Worm (Caenorhabditis elegans) whole organism, L2 larva: ENCODE data around the gene srh-2.

ENCODE experiments used
- F13H6.1 ChIP-seq: sonication (generic microtip); optimal IDR thresholded peaks from 2 replicates; lab custom pipeline; 2016; ENCODE audit warnings: missing genetic modification characterization, missing compliant biosample characterization
- R02D3.7 ChIP-seq: fragments of 150-350 bp; optimal IDR thresholded peaks from 2 replicates; lab custom pipeline; 2014; ENCODE audit warnings: missing biosample characterization, missing genetic modification characterization
- Y55F3AM.14 ChIP-seq: fragments of 200-800 bp; sonication (Bioruptor generic); optimal IDR thresholded peaks from 2 replicates; lab custom pipeline; 2018; ENCODE audit warnings: mild to moderate bottlenecking, missing genetic modification characterization, missing compliant biosample characterization
- aly-2 ChIP-seq: fragments of 150-350 bp; optimal IDR thresholded peaks from 2 replicates; lab custom pipeline; 2014; ENCODE audit warnings: missing biosample characterization, missing genetic modification characterization
- blmp-1 ChIP-seq: sonication (generic microtip); optimal IDR thresholded peaks from 2 replicates; lab custom pipeline; 2017; ENCODE audit warnings: missing genetic modification characterization, mild to moderate bottlenecking, missing compliant biosample characterization, antibody characterized with exemption, moderate library complexity; ENCODE audit not compliant: insufficient read depth
- ceh-16 ChIP-seq: fragments of 150-350 bp; optimal IDR thresholded peaks from 2 replicates; lab custom pipeline; 2014; ENCODE audit warnings: missing biosample characterization, missing genetic modification characterization
- ceh-82 ChIP-seq: fragments of 150-350 bp; optimal IDR thresholded peaks from 2 replicates; lab custom pipeline; 2014; ENCODE audit warnings: missing biosample characterization, missing genetic modification characterization
- crh-2 ChIP-seq: sonication (generic microtip); optimal IDR thresholded peaks from 2 replicates; lab custom pipeline; 2017; ENCODE audit warnings: missing biosample characterization, missing genetic modification characterization
- dmd-4 ChIP-seq: sonication (generic microtip); optimal IDR thresholded peaks from 2 replicates; lab custom pipeline; 2017; ENCODE audit warnings: missing biosample characterization, missing genetic modification characterization
- elt-1 ChIP-seq: fragments of 150-350 bp; optimal IDR thresholded peaks from 2 replicates; lab custom pipeline; 2014; ENCODE audit warnings: missing biosample characterization, missing genetic modification characterization
- elt-3 ChIP-seq: sonication (generic microtip); optimal IDR thresholded peaks from 2 replicates; lab custom pipeline; 2017; ENCODE audit warnings: missing biosample characterization, missing genetic modification characterization
- fos-1 ChIP-seq: fragments of 150-350 bp; optimal IDR thresholded peaks from 2 replicates; lab custom pipeline; 2014; ENCODE audit warnings: missing biosample characterization, missing genetic modification characterization
- lin-11 ChIP-seq: fragments of 150-350 bp; sonication (generic microtip); optimal IDR thresholded peaks from 2 replicates; lab custom pipeline; 2014; ENCODE audit warnings: missing biosample characterization, missing genetic modification characterization, inconsistent platforms, mixed read lengths
- lin-13 ChIP-seq: fragments of 150-350 bp; optimal IDR thresholded peaks from 2 replicates; lab custom pipeline; 2014; ENCODE audit warnings: missing biosample characterization, missing genetic modification reagents, missing genetic modification characterization
- lin-39 ChIP-seq: fragments of 150-350 bp; optimal IDR thresholded peaks from 2 replicates; lab custom pipeline; 2014; ENCODE audit warnings: missing biosample characterization, missing genetic modification reagents, missing genetic modification characterization
- lsy-2 ChIP-seq, 2 experiments: fragments of 150-350 bp in 1 of 2; sonication (generic microtip) in 1 of 2; optimal IDR thresholded peaks; 2 replicates each; lab custom pipeline; 2014 to 2017; ENCODE audit warnings: missing biosample characterization in 2 of 2, missing genetic modification characterization in 2 of 2
- mbf-1 ChIP-seq: sonication (generic microtip); optimal IDR thresholded peaks from 2 replicates; lab custom pipeline; 2017; ENCODE audit warnings: missing biosample characterization, missing genetic modification characterization
- nhr-11 ChIP-seq: fragments of 150-350 bp; optimal IDR thresholded peaks from 2 replicates; lab custom pipeline; 2014; ENCODE audit warnings: missing biosample characterization, missing genetic modification characterization
- nhr-12 ChIP-seq: fragments of 150-350 bp; optimal IDR thresholded peaks from 2 replicates; lab custom pipeline; 2014; ENCODE audit warnings: missing biosample characterization, missing genetic modification characterization
- nhr-129 ChIP-seq: fragments of 150-350 bp; optimal IDR thresholded peaks from 2 replicates; lab custom pipeline; 2014; ENCODE audit warnings: missing biosample characterization, missing genetic modification characterization
- nhr-21 ChIP-seq: fragments of 150-350 bp; optimal IDR thresholded peaks from 2 replicates; lab custom pipeline; 2014; ENCODE audit warnings: missing biosample characterization, missing genetic modification characterization
- nhr-23 ChIP-seq: fragments of 150-350 bp; optimal IDR thresholded peaks from 2 replicates; lab custom pipeline; 2014; ENCODE audit warnings: missing biosample characterization, missing genetic modification reagents, missing genetic modification characterization
- nhr-237 ChIP-seq: fragments of 150-350 bp; optimal IDR thresholded peaks from 2 replicates; lab custom pipeline; 2014; ENCODE audit warnings: missing biosample characterization, missing genetic modification characterization
- nhr-6 ChIP-seq: fragments of 150-350 bp; optimal IDR thresholded peaks from 2 replicates; lab custom pipeline; 2014; ENCODE audit warnings: missing biosample characterization, missing genetic modification characterization
- nhr-77 ChIP-seq: fragments of 150-350 bp; optimal IDR thresholded peaks from 2 replicates; lab custom pipeline; 2014; ENCODE audit warnings: missing biosample characterization, missing genetic modification characterization
- skn-1 ChIP-seq: sonication (generic microtip); optimal IDR thresholded peaks from 2 replicates; lab custom pipeline; 2017; ENCODE audit warnings: missing biosample characterization, missing genetic modification characterization
- sma-3 ChIP-seq: sonication (generic microtip); optimal IDR thresholded peaks from 2 replicates; lab custom pipeline; 2016; ENCODE audit warnings: missing genetic modification reagents, missing genetic modification characterization, missing compliant biosample characterization
- sma-9 ChIP-seq, 2 experiments: fragments of 150-350 bp in 1 of 2; sonication (generic microtip) in 1 of 2; optimal IDR thresholded peaks; 2 replicates each; lab custom pipeline; 2014 to 2016; ENCODE audit warnings: missing genetic modification characterization in 2 of 2, mild to moderate bottlenecking in 1 of 2, missing biosample characterization in 1 of 2, missing compliant biosample characterization in 1 of 2, missing genetic modification reagents in 1 of 2, moderate library complexity in 1 of 2
- snpc-4 ChIP-seq: fragments of 150-350 bp; optimal IDR thresholded peaks from 2 replicates; lab custom pipeline; 2014; ENCODE audit warnings: missing biosample characterization, missing genetic modification characterization
- unc-55 ChIP-seq: fragments of 150-350 bp; sonication (generic microtip); optimal IDR thresholded peaks from 3 replicates; lab custom pipeline; 2014; ENCODE audit warnings: missing biosample characterization, missing genetic modification reagents, missing genetic modification characterization
- unc-62 ChIP-seq: fragments of 150-350 bp; optimal IDR thresholded peaks from 2 replicates; lab custom pipeline; 2014; ENCODE audit warnings: missing biosample characterization, missing genetic modification reagents, missing genetic modification characterization
- zag-1 ChIP-seq: fragments of 150-350 bp; optimal IDR thresholded peaks from 2 replicates; lab custom pipeline; 2014; ENCODE audit warnings: missing biosample characterization, missing genetic modification characterization
- ztf-1 ChIP-seq: fragments of 200-800 bp; sonication (Bioruptor generic); conservative IDR thresholded peaks from 2 replicates; pipeline ENCODE4 v1.3.6; 2022; ENCODE audit warnings: missing genetic modification characterization, missing compliant biosample characterization
- ztf-11 ChIP-seq: sonication (generic microtip); optimal IDR thresholded peaks from 2 replicates; lab custom pipeline; 2017; ENCODE audit warnings: missing biosample characterization, missing genetic modification characterization

The srh-2 gene

DNA sequence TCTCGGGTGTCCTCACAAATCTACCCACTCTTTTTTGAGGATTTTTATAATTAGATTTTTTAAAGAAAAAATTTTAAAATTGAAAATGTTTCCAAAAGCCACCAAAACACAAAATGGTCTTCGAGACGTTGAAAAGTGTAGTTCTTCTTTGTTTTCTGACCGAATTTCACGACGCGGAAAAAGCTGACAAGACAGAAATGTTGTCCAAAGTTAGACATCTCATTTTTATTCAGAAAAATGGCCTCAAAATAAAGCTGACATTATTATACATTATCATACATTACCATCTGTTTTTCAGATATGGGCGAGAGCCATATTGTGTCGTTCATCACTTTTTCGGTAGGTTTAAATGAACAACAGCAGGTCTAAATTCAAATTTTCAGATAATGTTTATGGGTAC, 48.4 kb upstream of the srh-2 start, which contains the start of gene srx-22:
Gene srx-22, plus strand, starts transcription at position 301 of the 400 bp plus-strand sequence.
- TF ChIP-seq snpc-4 (tag; lab: Kevin White, UChicago) = no peak
- TF ChIP-seq lin-11 (tag; lab: Kevin White, UChicago) = no peak
- no peak for TF ChIP-seq dmd-4 (tag; lab: Kevin White, UChicago)
- no peak for TF ChIP-seq ztf-1 (GFP tag; lab: Robert Waterston, UW)
- TF ChIP-seq lin-13 (GFP tag; lab: Kevin White, UChicago) = no peak
- TF ChIP-seq elt-1 (tag; lab: Kevin White, UChicago) = no peak
- TF ChIP-seq nhr-21 (tag; lab: Kevin White, UChicago) = no peak
- no peak for TF ChIP-seq lsy-2 (tag; optimal IDR thresholded peaks at IDR 0.05; lab: Kevin White, UChicago)
- no peak for TF ChIP-seq aly-2 (tag; lab: Kevin White, UChicago)
- no peak for TF ChIP-seq nhr-129 (tag; lab: Kevin White, UChicago)
- TF ChIP-seq ztf-11 = no peak
- no peak for TF ChIP-seq lin-39 (tag; lab: Kevin White, UChicago)
- no peak for TF ChIP-seq ceh-16
- TF ChIP-seq elt-3 = no peak
- no peak for TF ChIP-seq fos-1 (tag; lab: Kevin White, UChicago)

DNA sequence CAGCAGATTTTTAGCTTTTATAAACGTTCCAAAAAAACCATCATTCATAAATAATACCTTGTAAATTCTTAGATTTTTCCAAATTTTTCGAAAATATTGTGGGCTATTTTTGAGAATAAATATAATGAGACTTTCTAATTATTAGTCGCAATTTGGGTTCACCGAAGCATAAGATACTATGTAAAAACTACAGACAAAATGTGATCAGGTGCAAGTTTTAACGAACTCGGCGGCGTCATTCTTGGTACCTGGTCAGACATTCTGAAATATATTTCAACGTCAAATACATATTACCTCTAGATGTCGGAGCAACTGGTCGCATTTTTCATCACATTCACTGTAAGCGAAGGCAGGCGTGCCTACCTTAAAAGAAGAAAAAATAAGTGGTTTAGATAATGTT, 46.1 kb upstream of the srh-2 start, which contains the start of gene srx-23:
Gene srx-23, plus strand, starts transcription at position 301 of the 400 bp plus-strand sequence.
- no peak for TF ChIP-seq nhr-12 (tag; lab: Kevin White, UChicago)

DNA sequence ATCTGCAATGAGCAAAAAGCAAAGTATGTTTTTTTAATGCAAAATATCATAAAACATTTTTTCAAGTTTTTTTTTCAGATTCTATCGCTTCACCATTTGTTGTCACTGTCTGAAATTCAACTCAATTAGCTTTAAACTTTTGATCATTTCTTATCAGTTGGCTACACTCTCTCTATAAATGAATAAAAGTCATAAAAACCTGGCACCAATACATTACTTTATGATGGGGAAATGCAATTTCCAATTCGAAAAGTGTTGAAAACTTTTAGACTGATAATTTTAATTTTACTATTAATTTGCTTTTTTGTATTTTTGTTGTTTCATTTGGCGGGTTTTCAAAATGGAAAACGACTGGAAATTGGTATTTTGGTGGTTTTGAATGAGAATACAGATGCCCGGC, 44.2 kb upstream of the srh-2 start, which contains the start of gene F31F4.1:
Gene F31F4.1, plus strand, starts transcription at position 203 of the 400 bp plus-strand sequence.
- TF ChIP-seq fos-1 (tag; lab: Kevin White, UChicago) (peak; percentile 29), nhr-6 (tag; lab: Kevin White, UChicago) (no peak)

DNA sequence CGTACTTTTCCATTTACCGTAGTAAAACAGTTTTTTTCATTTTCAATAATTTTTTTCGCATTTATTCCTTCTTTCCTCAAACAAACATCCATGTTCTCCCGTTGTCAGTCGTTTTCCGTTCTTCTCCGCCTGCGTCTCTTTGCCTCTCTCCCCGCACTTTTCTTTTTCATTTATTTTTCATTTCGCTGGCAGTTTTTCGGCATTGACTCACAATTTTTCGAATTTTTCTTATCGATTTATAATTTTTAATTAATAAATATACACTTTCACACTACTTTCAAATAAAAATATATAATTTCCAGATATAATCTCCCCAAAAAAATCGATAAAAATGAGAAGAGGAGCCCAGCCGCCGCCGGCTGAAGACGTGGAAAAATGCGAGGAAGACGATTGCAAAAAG, 40.7 kb upstream of the srh-2 start, which contains the start of gene H25P19.1:
Gene H25P19.1, plus strand, starts transcription at position 301 of the 400 bp plus-strand sequence.
- TF ChIP-seq unc-62 (GFP tag; lab: Kevin White, UChicago) (no peak), blmp-1 (tag; lab: Kevin White, UChicago) (no peak), mbf-1 (tag; lab: Kevin White, UChicago) (no peak), nhr-23 (no peak), sma-9 (GFP tag; optimal IDR thresholded peaks at IDR 0.05; lab: Kevin White, UChicago) (no peak), sma-9 (tag; optimal IDR thresholded peaks at IDR 0.05; lab: Kevin White, UChicago) (no peak), nhr-237 (tag; lab: Kevin White, UChicago) (no peak), nhr-11 (no peak), zag-1 (tag; lab: Kevin White, UChicago) (no peak), elt-1 (tag; lab: Kevin White, UChicago) (no peak), dmd-4 (tag; lab: Kevin White, UChicago) (no peak), lin-39 (tag; lab: Kevin White, UChicago) (no peak)

DNA sequence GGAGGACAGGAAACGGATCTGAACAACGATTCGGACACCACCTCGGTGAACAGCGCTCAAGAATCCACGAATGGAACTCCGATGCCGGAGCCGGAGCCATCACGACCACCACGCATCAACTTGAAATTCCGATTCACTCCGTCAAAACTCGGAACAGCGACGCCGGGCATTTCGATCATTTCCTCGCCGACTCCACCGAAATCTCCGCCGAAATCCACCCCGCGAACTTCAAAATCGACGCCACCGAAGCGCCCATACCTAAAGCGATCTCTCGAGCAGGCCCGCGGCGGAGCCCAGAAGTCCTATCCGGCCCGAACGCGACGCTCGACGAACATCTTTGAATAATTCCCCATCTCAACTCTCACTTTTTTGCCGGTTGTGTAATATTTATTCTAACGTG, 38.6 kb upstream of the srh-2 start:
- TF ChIP-seq sma-9 (GFP tag; optimal IDR thresholded peaks at IDR 0.05; lab: Kevin White, UChicago) = no peak
- TF ChIP-seq sma-9 (tag; optimal IDR thresholded peaks at IDR 0.05; lab: Kevin White, UChicago) = no peak
- TF ChIP-seq ceh-82 (tag; lab: Kevin White, UChicago) = no peak
- TF ChIP-seq ceh-16 = no peak
- TF ChIP-seq crh-2 = no peak
- no peak for TF ChIP-seq skn-1 (tag; lab: Kevin White, UChicago)
- TF ChIP-seq sma-3 (GFP tag; lab: Kevin White, UChicago) = no peak
- TF ChIP-seq R02D3.7 (tag; lab: Kevin White, UChicago) = no peak
- no peak for TF ChIP-seq unc-62 (GFP tag; lab: Kevin White, UChicago)
- no peak for TF ChIP-seq F13H6.1
- TF ChIP-seq nhr-77 = no peak
- TF ChIP-seq unc-55 (GFP tag; lab: Kevin White, UChicago) = no peak
- no peak for TF ChIP-seq blmp-1 (tag; lab: Kevin White, UChicago)
- TF ChIP-seq nhr-129 (tag; lab: Kevin White, UChicago) = no peak
- no peak for TF ChIP-seq mbf-1 (tag; lab: Kevin White, UChicago)
- no peak for TF ChIP-seq Y55F3AM.14 (GFP tag; lab: Kevin White, UChicago)
- TF ChIP-seq, all 48 proteins: peak for 0
